Fruit fly (Drosophila melanogaster): ENCODE data around the gene sle.

- TF ChIP-seq CG8478 (optimal IDR thresholded peaks at IDR 0.05) = no peak
- no peak for TF ChIP-seq psq (optimal IDR thresholded peaks at IDR 0.05)
- no peak for TF ChIP-seq EcR (GFP tag; optimal IDR thresholded peaks at IDR 0.05)
- no peak for TF ChIP-seq usp (GFP tag; optimal IDR thresholded peaks at IDR 0.05)
- TF ChIP-seq pan (optimal IDR thresholded peaks at IDR 0.05) = no peak
- TF ChIP-seq Dll (optimal IDR thresholded peaks at IDR 0.05) = no peak
Observed at dm6 chr3R:10350741-10351629, 18.1 kb downstream of the sle start.

Measured in whole organism.